Worm (Caenorhabditis elegans) whole organism, L4 larva: ENCODE measurements around the gene Y50D4B.1.
A peak's percentile ranks its signal among the peaks of the same experiment; 100 is the strongest.

Source experiments
- F44E2.7 ChIP-seq: fragments of 200-800 bp; sonication (Bioruptor generic); IDR thresholded peaks from 2 replicates; pipeline ENCODE4 v2.1.2; 2022; ENCODE audit warnings: missing genetic modification characterization, missing compliant biosample characterization
- F49E8.2 ChIP-seq: sonication (generic microtip); optimal IDR thresholded peaks from 2 replicates; lab custom pipeline; 2016; ENCODE audit warnings: missing compliant biosample characterization, mild to moderate bottlenecking, missing genetic modification characterization, borderline replicate concordance
- T26A8.4 ChIP-seq: fragments of 200-800 bp; sonication (Bioruptor generic); IDR thresholded peaks from 2 replicates; pipeline ENCODE4 v1.3.6; 2022; ENCODE audit warnings: missing genetic modification characterization, missing compliant biosample characterization
- Y105C5A.15 ChIP-seq: fragments of 200-800 bp; sonication (Bioruptor generic); IDR thresholded peaks from 2 replicates; pipeline ENCODE4 v1.3.6; 2022; ENCODE audit warnings: missing genetic modification characterization, missing compliant biosample characterization
- ZK546.5 ChIP-seq, 2 experiments: sonication (generic microtip); optimal IDR thresholded peaks; 2 replicates each; lab custom pipeline; 2017; ENCODE audit warnings: missing biosample characterization in 2 of 2, missing genetic modification characterization in 2 of 2
- aha-1 ChIP-seq: fragments of 150-350 bp; peaks from one replicate; lab custom pipeline; 2014; ENCODE audit warnings: missing biosample characterization, missing genetic modification characterization
- aly-2 ChIP-seq: sonication (generic microtip); optimal IDR thresholded peaks from 2 replicates; lab custom pipeline; 2018; ENCODE audit warnings: missing biosample characterization, missing genetic modification characterization
- attf-4 ChIP-seq: sonication (generic microtip); optimal IDR thresholded peaks from 3 replicates; lab custom pipeline; 2017; ENCODE audit warnings: missing biosample characterization, missing genetic modification characterization
- ceh-28 ChIP-seq: fragments of 150-350 bp; optimal IDR thresholded peaks from 2 replicates; lab custom pipeline; 2014; ENCODE audit warnings: missing biosample characterization, missing genetic modification reagents, missing genetic modification characterization
- cey-2 ChIP-seq: sonication (generic microtip); optimal IDR thresholded peaks from 3 replicates; lab custom pipeline; 2017; ENCODE audit warnings: missing genetic modification characterization, mild to moderate bottlenecking, missing compliant biosample characterization, antibody characterized with exemption, borderline replicate concordance; ENCODE audit not compliant: insufficient read depth
- daf-12 ChIP-seq: fragments of 150-350 bp; optimal IDR thresholded peaks from 2 replicates; lab custom pipeline; 2014; ENCODE audit warnings: missing biosample characterization, missing genetic modification reagents, missing genetic modification characterization
- daf-16 ChIP-seq, 3 experiments: sonication (generic microtip); optimal IDR thresholded peaks; 2 replicates each; lab custom pipeline; 2016 to 2017; ENCODE audit warnings: missing genetic modification characterization in 3 of 3, missing genetic modification reagents in 3 of 3, mild to moderate bottlenecking in 2 of 3, missing compliant biosample characterization in 2 of 3, missing biosample characterization in 1 of 3, moderate library complexity in 1 of 3
- dmd-6 ChIP-seq: fragments of 200-800 bp; sonication (Bioruptor generic); IDR thresholded peaks from 2 replicates; pipeline ENCODE4 v1.3.6; 2022; ENCODE audit warnings: missing genetic modification reagents, missing genetic modification characterization, missing compliant biosample characterization
- dpl-1 ChIP-seq: fragments of 150-350 bp; optimal IDR thresholded peaks from 2 replicates; lab custom pipeline; 2014; ENCODE audit warnings: missing biosample characterization, missing genetic modification reagents, missing genetic modification characterization
- fos-1 ChIP-seq: fragments of 150-350 bp; optimal IDR thresholded peaks from 2 replicates; lab custom pipeline; 2014; ENCODE audit warnings: missing biosample characterization, missing genetic modification characterization
- hmg-1.1 ChIP-seq: fragments of 200-800 bp; sonication (Bioruptor generic); IDR thresholded peaks from 2 replicates; pipeline ENCODE4 v1.3.6; 2022; ENCODE audit warnings: missing genetic modification reagents, missing genetic modification characterization, missing compliant biosample characterization
- lim-7 ChIP-seq: fragments of 200-800 bp; sonication (Bioruptor generic); IDR thresholded peaks from 2 replicates; pipeline ENCODE4 v1.3.6; 2022; ENCODE audit warnings: missing genetic modification characterization, missing compliant biosample characterization
- lin-1 ChIP-seq: fragments of 200-800 bp; sonication (Bioruptor generic); IDR thresholded peaks from 2 replicates; pipeline ENCODE4 v1.3.6; 2022; ENCODE audit warnings: missing genetic modification reagents, missing genetic modification characterization, missing compliant biosample characterization
- lin-13 ChIP-seq: fragments of 150-350 bp; optimal IDR thresholded peaks from 2 replicates; lab custom pipeline; 2014; ENCODE audit warnings: missing biosample characterization, missing genetic modification reagents, missing genetic modification characterization
- lin-38 ChIP-seq: fragments of 200-800 bp; sonication (Bioruptor generic); IDR thresholded peaks from 2 replicates; pipeline ENCODE4 v1.3.6; 2022; ENCODE audit warnings: missing genetic modification reagents, missing genetic modification characterization, missing compliant biosample characterization
- lir-3 ChIP-seq: sonication (generic microtip); optimal IDR thresholded peaks from 2 replicates; lab custom pipeline; 2016; ENCODE audit warnings: mild to moderate bottlenecking, missing genetic modification characterization, missing compliant biosample characterization
- madf-5 ChIP-seq, 2 experiments: fragments of 200-800 bp; sonication (Bioruptor generic); IDR thresholded peaks; 2 replicates each; pipeline ENCODE4 v1.3.6; 2022; ENCODE audit warnings: missing compliant biosample characterization in 2 of 2, missing genetic modification characterization in 2 of 2
- madf-9 ChIP-seq: fragments of 200-800 bp; sonication (Bioruptor generic); conservative IDR thresholded peaks from 2 replicates; pipeline ENCODE4 v1.3.6; 2022; ENCODE audit warnings: missing genetic modification reagents, missing genetic modification characterization, missing compliant biosample characterization
- mep-1 ChIP-seq: fragments of 150-350 bp; sonication (generic microtip); optimal IDR thresholded peaks from 3 replicates; lab custom pipeline; 2014; ENCODE audit warnings: missing biosample characterization, missing genetic modification characterization
- nhr-25 ChIP-seq: sonication (generic microtip); optimal IDR thresholded peaks from 2 replicates; lab custom pipeline; 2017; ENCODE audit warnings: missing genetic modification characterization, mild to moderate bottlenecking, missing compliant biosample characterization, antibody characterized with exemption, moderate library complexity, borderline replicate concordance; ENCODE audit not compliant: insufficient read depth
- nhr-42 ChIP-seq: fragments of 200-800 bp; sonication (Bioruptor generic); IDR thresholded peaks from 2 replicates; pipeline ENCODE4 v1.3.6; 2022; ENCODE audit warnings: missing genetic modification characterization, missing compliant biosample characterization
- nhr-6 ChIP-seq: fragments of 150-350 bp; optimal IDR thresholded peaks from 2 replicates; lab custom pipeline; 2014; ENCODE audit warnings: missing biosample characterization, missing genetic modification characterization
- pqm-1 ChIP-seq: sonication (generic microtip); optimal IDR thresholded peaks from 2 replicates; lab custom pipeline; 2017; ENCODE audit warnings: missing biosample characterization, missing genetic modification characterization
- rbr-2 ChIP-seq: sonication (generic microtip); optimal IDR thresholded peaks from 2 replicates; lab custom pipeline; 2016; ENCODE audit warnings: missing genotype, missing genetic modification characterization, missing compliant biosample characterization
- sdz-12 ChIP-seq: fragments of 200-800 bp; sonication (Bioruptor generic); optimal IDR thresholded peaks from 2 replicates; lab custom pipeline; 2018; ENCODE audit warnings: mild to moderate bottlenecking, missing genetic modification characterization, missing compliant biosample characterization
- snpc-4 ChIP-seq: fragments of 150-350 bp; optimal IDR thresholded peaks from 2 replicates; lab custom pipeline; 2014; ENCODE audit warnings: missing biosample characterization, missing genetic modification characterization
- spr-3 ChIP-seq: fragments of 200-800 bp; sonication (Bioruptor generic); optimal IDR thresholded peaks from 2 replicates; lab custom pipeline; 2018; ENCODE audit warnings: mild to moderate bottlenecking, missing genetic modification characterization, missing compliant biosample characterization
- tag-97 ChIP-seq: fragments of 200-800 bp; sonication (Bioruptor generic); IDR thresholded peaks from 2 replicates; pipeline ENCODE4 v1.3.6; 2022; ENCODE audit warnings: missing genetic modification characterization, missing compliant biosample characterization
- tra-1 ChIP-seq: fragments of 200-800 bp; sonication (Bioruptor generic); IDR thresholded peaks from 2 replicates; pipeline ENCODE4 v1.3.6; 2022; ENCODE audit warnings: missing genetic modification reagents, missing genetic modification characterization, missing compliant biosample characterization
- unc-62 ChIP-seq, 3 experiments: fragments of 150-350 bp in 1 of 3; sonication (generic microtip); optimal IDR thresholded peaks in 2 of 3; peaks in 1 of 3; 1 replicate in 1 of 3; 2 replicates in 2 of 3; lab custom pipeline; 2014 to 2017; ENCODE audit warnings: missing biosample characterization in 3 of 3, missing genetic modification characterization in 3 of 3, missing genetic modification reagents in 3 of 3, missing genotype in 1 of 3
- vab-7 ChIP-seq: fragments of 200-800 bp; sonication (Bioruptor generic); IDR thresholded peaks from 2 replicates; pipeline ENCODE4 v1.3.6; 2022; ENCODE audit warnings: missing genetic modification reagents, missing genetic modification characterization, missing compliant biosample characterization
- zfp-3 ChIP-seq: fragments of 200-800 bp; sonication (Bioruptor generic); conservative IDR thresholded peaks from 2 replicates; pipeline ENCODE4 v1.3.6; 2022; ENCODE audit warnings: missing genetic modification reagents, missing genetic modification characterization, missing compliant biosample characterization
- zip-11 ChIP-seq: fragments of 200-800 bp; sonication (Bioruptor generic); IDR thresholded peaks from 2 replicates; pipeline ENCODE4 v1.3.6; 2022; ENCODE audit warnings: missing genetic modification characterization, missing compliant biosample characterization
- zip-2 ChIP-seq: fragments of 150-350 bp; optimal IDR thresholded peaks from 2 replicates; lab custom pipeline; 2014; ENCODE audit warnings: missing biosample characterization, missing genetic modification characterization
- ztf-7 ChIP-seq: fragments of 150-350 bp; optimal IDR thresholded peaks from 2 replicates; lab custom pipeline; 2014; ENCODE audit warnings: missing biosample characterization, missing genetic modification characterization

The Y50D4B.1 gene

DNA sequence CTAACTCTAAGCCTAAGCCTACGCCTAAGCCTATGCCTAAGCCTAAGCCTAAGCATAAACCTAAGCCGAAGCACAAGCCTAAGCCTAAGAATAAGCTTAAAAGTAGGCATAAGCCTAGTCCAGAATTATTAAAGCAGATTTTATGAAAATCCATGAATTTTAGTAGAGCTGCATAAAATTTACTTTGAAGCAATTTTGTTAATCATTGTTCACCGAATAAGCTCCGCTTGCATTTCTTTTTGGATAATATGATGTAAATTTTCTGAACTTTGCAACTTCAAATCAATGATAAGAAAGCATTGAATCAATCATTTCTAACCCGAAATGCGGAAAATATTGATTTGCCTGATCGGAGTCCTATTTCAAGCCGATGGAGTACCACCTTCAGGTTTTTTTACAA is 21.5 kb downstream of the Y50D4B.1 start, which contains the start of gene cpr-8:
cpr-8 (plus strand) TSS at position 301 of the 400 bp plus-strand sequence.
- peak; percentile 3 for TF ChIP-seq ztf-7 (tag; lab: Kevin White, UChicago)
- TF ChIP-seq ceh-28 (tag; lab: Kevin White, UChicago), result no peak
- no peak for TF ChIP-seq zfp-3 (GFP tag; lab: Robert Waterston, UW)

DNA sequence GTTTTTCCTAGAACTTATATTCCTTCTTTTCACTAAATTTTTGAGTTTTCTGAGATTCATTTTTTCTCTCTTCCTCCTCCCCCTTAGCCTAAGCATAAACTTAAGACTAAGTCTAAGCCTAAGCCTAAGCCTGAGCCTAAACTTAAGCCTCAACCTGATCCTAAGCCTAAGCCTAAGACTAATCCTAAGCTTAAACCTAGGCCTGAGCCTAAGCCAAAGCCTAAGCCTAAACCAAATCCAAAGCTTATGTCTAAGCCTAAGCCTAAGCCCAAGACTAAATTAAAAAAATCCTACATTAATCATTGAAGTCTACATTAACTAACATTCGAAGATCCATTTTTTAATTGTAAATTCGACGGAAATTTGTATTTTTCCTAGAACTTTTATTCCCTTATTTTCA is 28.0 kb downstream of the Y50D4B.1 start:
- no peak for TF ChIP-seq ZK546.5 (tag; optimal IDR thresholded peaks at IDR 0.05; lab: Kevin White, UChicago)
- TF ChIP-seq lin-1 (GFP tag; lab: Robert Waterston, UW), result no peak
- no peak for TF ChIP-seq dpl-1 (GFP tag; lab: Kevin White, UChicago)
- TF ChIP-seq, all 104 proteins: peak for 0

DNA sequence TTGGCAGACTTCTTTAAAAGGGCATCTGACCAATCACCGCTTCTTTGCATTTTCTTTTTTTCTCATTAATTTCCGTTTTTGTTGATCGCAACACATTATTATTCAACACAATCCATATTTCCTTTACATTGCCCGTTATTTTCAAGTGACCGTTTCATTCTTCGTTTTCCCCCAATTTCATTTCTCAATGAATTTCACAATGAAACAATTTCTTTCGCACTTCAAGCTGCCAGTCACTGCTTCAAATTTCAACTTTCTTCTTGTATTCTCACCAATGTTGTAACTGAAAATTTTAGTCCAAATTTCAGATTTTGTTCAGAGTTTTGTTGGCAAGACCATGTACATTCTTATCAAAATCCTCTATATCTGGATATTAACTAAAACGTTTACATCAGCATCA is 28.7 kb downstream of the Y50D4B.1 start, which contains the start of gene cutl-22:
cutl-22 (plus strand) TSS at position 301 of the 400 bp plus-strand sequence.
- TF ChIP-seq aha-1 (tag; lab: Kevin White, UChicago), result no peak
- no peak for TF ChIP-seq dmd-6 (GFP tag; lab: Robert Waterston, UW)
- no peak for TF ChIP-seq fos-1 (tag; lab: Kevin White, UChicago)
- no peak for TF ChIP-seq mep-1
- TF ChIP-seq madf-9 (GFP tag; lab: Robert Waterston, UW), result no peak
- no peak for TF ChIP-seq ztf-7 (tag; lab: Kevin White, UChicago)
- TF ChIP-seq nhr-6 (tag; lab: Kevin White, UChicago), result no peak
- TF ChIP-seq zip-2, result no peak
- TF ChIP-seq zip-11 (GFP tag; lab: Robert Waterston, UW), result no peak
- no peak for TF ChIP-seq rbr-2
- TF ChIP-seq attf-4, result no peak
- no peak for TF ChIP-seq daf-12
- no peak for TF ChIP-seq aly-2 (tag; lab: Kevin White, UChicago)
- TF ChIP-seq Y105C5A.15, result no peak
- no peak for TF ChIP-seq tra-1 (GFP tag; lab: Robert Waterston, UW)
- no peak for TF ChIP-seq lim-7 (GFP tag; lab: Robert Waterston, UW)

DNA sequence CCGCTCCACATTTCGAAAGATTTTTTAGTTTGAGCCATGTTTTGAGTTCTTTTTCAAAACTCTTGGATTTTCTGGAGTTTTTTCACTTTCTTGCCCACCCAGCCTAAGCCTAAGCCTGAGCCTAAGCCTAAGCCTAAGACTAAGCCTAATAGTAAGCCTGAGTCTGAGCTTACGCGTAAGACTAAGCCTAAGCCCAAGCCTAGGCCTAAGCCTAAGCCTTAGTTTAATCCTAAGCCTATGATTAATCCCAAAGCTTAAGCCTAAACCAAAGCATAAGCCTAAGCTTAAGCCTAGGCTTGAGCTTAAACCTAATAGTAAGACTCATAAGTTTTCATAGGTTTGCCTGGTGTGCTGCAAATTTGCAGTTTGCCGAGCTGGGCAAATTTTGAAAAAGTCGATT is 29.5 kb downstream of the Y50D4B.1 start:
- peak; percentile 72 for TF ChIP-seq aha-1 (tag; lab: Kevin White, UChicago)
- no peak for TF ChIP-seq tag-97 (GFP tag; lab: Robert Waterston, UW)
- TF ChIP-seq, all 104 proteins: peak for 1

DNA sequence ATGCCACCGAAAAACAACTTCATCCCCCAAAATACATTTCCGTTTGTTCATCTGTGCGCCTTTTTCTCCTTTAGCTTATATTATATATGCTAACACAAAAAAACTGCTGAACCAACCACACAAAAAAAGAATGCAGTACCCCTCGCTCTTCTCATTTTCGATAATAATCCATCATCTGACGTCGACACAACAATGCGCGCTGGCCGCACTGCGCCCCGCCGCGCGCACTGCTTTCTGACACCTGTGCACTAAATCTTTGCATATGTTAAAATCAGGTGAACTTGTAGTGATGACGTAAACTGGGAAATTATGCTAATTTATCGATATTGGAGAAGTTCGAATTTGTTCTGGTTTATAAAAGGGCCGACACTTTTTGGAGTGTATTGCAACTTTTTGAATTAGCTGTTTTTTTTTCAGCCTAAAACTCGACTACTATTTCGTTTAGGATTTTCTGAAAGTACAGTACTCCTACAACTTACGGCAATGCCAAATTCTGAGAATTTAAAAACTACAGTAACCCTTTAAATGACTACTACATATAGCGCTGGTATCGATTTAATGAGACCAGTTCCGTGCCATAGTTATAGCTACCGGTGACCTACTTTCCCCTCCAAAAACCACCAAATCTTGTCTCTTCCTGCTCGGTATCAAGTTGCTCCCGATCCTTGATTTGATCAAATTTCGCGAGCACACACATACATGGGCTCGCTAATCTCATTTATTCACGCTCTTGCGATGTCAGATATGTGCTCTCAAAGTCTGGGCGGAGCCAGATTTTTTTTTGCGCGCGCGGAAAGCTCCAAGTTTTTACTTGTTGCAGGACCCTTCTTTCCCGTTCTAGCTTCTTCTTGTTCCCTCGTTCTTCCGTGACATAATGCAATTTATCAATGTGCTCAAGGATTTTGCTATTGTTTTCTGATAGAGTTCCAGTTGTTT is 37.2 kb downstream of the Y50D4B.1 start:
- TF ChIP-seq lim-7 (GFP tag; lab: Robert Waterston, UW) (no peak), sdz-12 (GFP tag; lab: Kevin White, UChicago) (no peak), vab-7 (GFP tag; lab: Robert Waterston, UW) (no peak), lin-13 (GFP tag; lab: Kevin White, UChicago) (no peak), spr-3 (GFP tag; lab: Kevin White, UChicago) (no peak), nhr-25 (no peak), F44E2.7 (no peak), ztf-7 (tag; lab: Kevin White, UChicago) (no peak), pqm-1 (no peak), F49E8.2 (tag; lab: Kevin White, UChicago) (no peak), rbr-2 (no peak), daf-16 (GFP tag; optimal IDR thresholded peaks at IDR 0.05; lab: Kevin White, UChicago) (no peak), daf-16 (tag; optimal IDR thresholded peaks at IDR 0.05; lab: Kevin White, UChicago) (no peak), lir-3 (tag; lab: Kevin White, UChicago) (no peak), unc-62 (GFP tag; optimal IDR thresholded peaks at IDR 0.05 in 1 of 2; lab: Kevin White, UChicago) (peak in 1 of 2 experiments; percentile 96), unc-62 (tag; optimal IDR thresholded peaks at IDR 0.05; lab: Kevin White, UChicago) (no peak), madf-9 (GFP tag; lab: Robert Waterston, UW) (no peak), zfp-3 (GFP tag; lab: Robert Waterston, UW) (no peak), cey-2 (no peak), aha-1 (tag; lab: Kevin White, UChicago) (peak; percentile 27), madf-5 (GFP tag; IDR thresholded peaks at IDR 0.05; lab: Robert Waterston, UW) (no peak), hmg-1.1 (0 out of 2 replicates have a peak, but pooled peaks have one; percentile 16), lin-38 (GFP tag; lab: Robert Waterston, UW) (no peak), T26A8.4 (GFP tag; lab: Robert Waterston, UW) (no peak), attf-4 (no peak), nhr-42 (GFP tag; lab: Robert Waterston, UW) (peak; percentile 35; the same call in 1 of the 2 replicates), snpc-4 (tag; lab: Kevin White, UChicago) (no peak)
